Worm (Caenorhabditis elegans) whole organism, L4/young adult: ENCODE data around the gene grsp-4.

Source experiments
- W03F9.2 ChIP-seq: fragments of 150-350 bp; optimal IDR thresholded peaks from 2 replicates; lab custom pipeline; 2014; ENCODE audit warnings: missing biosample characterization, missing genetic modification characterization
- dao-5 ChIP-seq: sonication (generic microtip); optimal IDR thresholded peaks from 2 replicates; lab custom pipeline; 2016; ENCODE audit warnings: missing genotype, missing genetic modification characterization, moderate library complexity, missing compliant biosample characterization
- him-1 ChIP-seq: sonication (generic microtip); optimal IDR thresholded peaks from 2 replicates; lab custom pipeline; 2016; ENCODE audit warnings: missing genotype, missing genetic modification reagents, missing genetic modification characterization, missing compliant biosample characterization

DNA sequence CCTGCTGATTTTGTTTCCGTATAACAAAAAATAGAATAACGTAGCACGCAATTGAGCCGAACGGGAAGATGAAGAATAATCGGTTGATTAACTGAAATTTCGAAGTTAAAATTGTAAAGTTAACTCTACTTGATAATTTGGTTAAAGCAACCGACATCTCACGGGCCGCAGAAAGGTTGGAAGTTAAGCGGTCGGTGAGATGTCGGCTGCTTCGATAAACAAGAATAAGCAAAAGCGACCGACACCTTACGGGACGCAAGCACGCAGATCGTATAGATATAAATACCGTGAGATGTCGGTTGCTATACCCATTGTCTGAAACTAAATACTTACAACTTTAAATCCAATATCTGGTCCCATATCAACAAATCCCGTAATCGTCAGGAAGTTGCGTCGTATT is 29.6 kb upstream of the grsp-4 start:
- TF ChIP-seq him-1 (tag; lab: Kevin White, UChicago) (no peak), W03F9.2 (tag; lab: Kevin White, UChicago) (no peak), dao-5 (no peak)
